Worm (Caenorhabditis elegans) whole organism, L4 larva: ENCODE data around the gene tag-151.

Source experiments
- F26F4.8 ChIP-seq: fragments of 200-800 bp; sonication (Bioruptor generic); conservative IDR thresholded peaks from 2 replicates; pipeline ENCODE4 v1.3.6; 2022; ENCODE audit warnings: missing genetic modification characterization, missing compliant biosample characterization
- F44E2.7 ChIP-seq: fragments of 200-800 bp; sonication (Bioruptor generic); IDR thresholded peaks from 2 replicates; pipeline ENCODE4 v2.1.2; 2022; ENCODE audit warnings: missing genetic modification characterization, missing compliant biosample characterization
- F49E8.2 ChIP-seq: sonication (generic microtip); optimal IDR thresholded peaks from 2 replicates; lab custom pipeline; 2016; ENCODE audit warnings: missing compliant biosample characterization, mild to moderate bottlenecking, missing genetic modification characterization, borderline replicate concordance
- R02D3.7 ChIP-seq: fragments of 150-350 bp; sonication (generic microtip); optimal IDR thresholded peaks from 3 replicates; lab custom pipeline; 2014; ENCODE audit warnings: missing biosample characterization, missing genetic modification characterization
- T20F7.1 ChIP-seq: fragments of 200-800 bp; sonication (Bioruptor generic); optimal IDR thresholded peaks from 2 replicates; lab custom pipeline; 2018; ENCODE audit warnings: mild to moderate bottlenecking, missing genetic modification characterization, missing compliant biosample characterization
- T26A8.4 ChIP-seq: fragments of 200-800 bp; sonication (Bioruptor generic); IDR thresholded peaks from 2 replicates; pipeline ENCODE4 v1.3.6; 2022; ENCODE audit warnings: missing genetic modification characterization, missing compliant biosample characterization
- Y105C5A.15 ChIP-seq: fragments of 200-800 bp; sonication (Bioruptor generic); IDR thresholded peaks from 2 replicates; pipeline ENCODE4 v1.3.6; 2022; ENCODE audit warnings: missing genetic modification characterization, missing compliant biosample characterization
- Y75B8A.6 ChIP-seq: fragments of 200-800 bp; sonication (Bioruptor generic); IDR thresholded peaks from 2 replicates; pipeline ENCODE4 v1.3.6; 2022; ENCODE audit warnings: missing genetic modification reagents, missing genetic modification characterization, missing compliant biosample characterization
- ZK337.2 ChIP-seq: fragments of 200-800 bp; sonication (Bioruptor generic); IDR thresholded peaks from 2 replicates; pipeline ENCODE4 v1.3.6; 2022; ENCODE audit warnings: missing genetic modification reagents, missing genetic modification characterization, missing compliant biosample characterization
- aha-1 ChIP-seq: fragments of 150-350 bp; peaks from one replicate; lab custom pipeline; 2014; ENCODE audit warnings: missing biosample characterization, missing genetic modification characterization
- aly-2 ChIP-seq: sonication (generic microtip); optimal IDR thresholded peaks from 2 replicates; lab custom pipeline; 2018; ENCODE audit warnings: missing biosample characterization, missing genetic modification characterization
- arid-1 ChIP-seq: fragments of 200-800 bp; sonication (Bioruptor generic); conservative IDR thresholded peaks from 2 replicates; pipeline ENCODE4 v1.3.6; 2022; ENCODE audit warnings: missing genetic modification reagents, missing genetic modification characterization, missing compliant biosample characterization
- attf-4 ChIP-seq: sonication (generic microtip); optimal IDR thresholded peaks from 3 replicates; lab custom pipeline; 2017; ENCODE audit warnings: missing biosample characterization, missing genetic modification characterization
- ceh-20 ChIP-seq: fragments of 200-800 bp; sonication (Bioruptor generic); IDR thresholded peaks from 2 replicates; pipeline ENCODE4 v1.3.6; 2022; ENCODE audit warnings: missing genetic modification reagents, missing genetic modification characterization, missing compliant biosample characterization
- ceh-32 ChIP-seq: sonication (generic microtip); optimal IDR thresholded peaks from 2 replicates; lab custom pipeline; 2016; ENCODE audit warnings: mild to moderate bottlenecking, missing genetic modification characterization, missing compliant biosample characterization; ENCODE audit not compliant: poor library complexity
- ceh-62 ChIP-seq: sonication (generic microtip); optimal IDR thresholded peaks from 2 replicates; lab custom pipeline; 2017; ENCODE audit warnings: missing biosample characterization, missing genetic modification characterization
- ceh-82 ChIP-seq: sonication (generic microtip); optimal IDR thresholded peaks from 2 replicates; lab custom pipeline; 2017; ENCODE audit warnings: missing biosample characterization, missing genetic modification characterization
- cey-2 ChIP-seq: sonication (generic microtip); optimal IDR thresholded peaks from 3 replicates; lab custom pipeline; 2017; ENCODE audit warnings: missing genetic modification characterization, mild to moderate bottlenecking, missing compliant biosample characterization, antibody characterized with exemption, borderline replicate concordance; ENCODE audit not compliant: insufficient read depth
- daf-12 ChIP-seq: fragments of 150-350 bp; optimal IDR thresholded peaks from 2 replicates; lab custom pipeline; 2014; ENCODE audit warnings: missing biosample characterization, missing genetic modification reagents, missing genetic modification characterization
- daf-19 ChIP-seq: fragments of 200-800 bp; sonication (Bioruptor generic); conservative IDR thresholded peaks from 2 replicates; pipeline ENCODE4 v1.3.6; 2022; ENCODE audit warnings: missing genetic modification characterization, missing compliant biosample characterization
- daf-8 ChIP-seq: fragments of 200-800 bp; sonication (Bioruptor generic); IDR thresholded peaks from 2 replicates; pipeline ENCODE4 v1.3.6; 2022; ENCODE audit warnings: missing genetic modification characterization, missing compliant biosample characterization
- dmd-9 ChIP-seq: fragments of 200-800 bp; sonication (Bioruptor generic); IDR thresholded peaks from 2 replicates; pipeline ENCODE4 v1.3.6; 2022; ENCODE audit warnings: missing genetic modification reagents, missing genetic modification characterization, missing compliant biosample characterization
- dpl-1 ChIP-seq: fragments of 150-350 bp; optimal IDR thresholded peaks from 2 replicates; lab custom pipeline; 2014; ENCODE audit warnings: missing biosample characterization, missing genetic modification reagents, missing genetic modification characterization
- duxl-1 ChIP-seq: sonication (generic microtip); optimal IDR thresholded peaks from 2 replicates; lab custom pipeline; 2016; ENCODE audit warnings: mild to moderate bottlenecking, missing genetic modification characterization, moderate library complexity, missing compliant biosample characterization; ENCODE audit not compliant: poor library complexity
- dve-1 ChIP-seq: sonication (generic microtip); optimal IDR thresholded peaks from 2 replicates; lab custom pipeline; 2017; ENCODE audit warnings: antibody characterized with exemption, mild to moderate bottlenecking, missing genetic modification characterization, missing compliant biosample characterization; ENCODE audit not compliant: insufficient read depth
- fkh-10 ChIP-seq: fragments of 150-350 bp; optimal IDR thresholded peaks from 2 replicates; lab custom pipeline; 2014; ENCODE audit warnings: missing biosample characterization, missing genetic modification reagents, missing genetic modification characterization
- fos-1 ChIP-seq: fragments of 150-350 bp; optimal IDR thresholded peaks from 2 replicates; lab custom pipeline; 2014; ENCODE audit warnings: missing biosample characterization, missing genetic modification characterization
- hlh-11 ChIP-seq: fragments of 200-800 bp; sonication (Bioruptor generic); optimal IDR thresholded peaks from 2 replicates; lab custom pipeline; 2018; ENCODE audit warnings: mild to moderate bottlenecking, missing genetic modification characterization, missing compliant biosample characterization
- hmg-1.1 ChIP-seq: fragments of 200-800 bp; sonication (Bioruptor generic); IDR thresholded peaks from 2 replicates; pipeline ENCODE4 v1.3.6; 2022; ENCODE audit warnings: missing genetic modification reagents, missing genetic modification characterization, missing compliant biosample characterization
- jun-1 ChIP-seq: fragments of 150-350 bp; optimal IDR thresholded peaks from 2 replicates; lab custom pipeline; 2014; ENCODE audit warnings: missing biosample characterization, missing genetic modification reagents, missing genetic modification characterization
- lin-15B ChIP-seq: fragments of 150-350 bp; sonication (generic microtip); optimal IDR thresholded peaks from 3 replicates; lab custom pipeline; 2014; ENCODE audit warnings: missing biosample characterization, missing genetic modification characterization
- lin-38 ChIP-seq: fragments of 200-800 bp; sonication (Bioruptor generic); IDR thresholded peaks from 2 replicates; pipeline ENCODE4 v1.3.6; 2022; ENCODE audit warnings: missing genetic modification reagents, missing genetic modification characterization, missing compliant biosample characterization
- madf-9 ChIP-seq: fragments of 200-800 bp; sonication (Bioruptor generic); conservative IDR thresholded peaks from 2 replicates; pipeline ENCODE4 v1.3.6; 2022; ENCODE audit warnings: missing genetic modification reagents, missing genetic modification characterization, missing compliant biosample characterization
- mdl-1 ChIP-seq, 2 experiments: fragments of 150-350 bp in 1 of 2; sonication (generic microtip) in 1 of 2; optimal IDR thresholded peaks; 2 replicates each; lab custom pipeline; 2014 to 2017; ENCODE audit warnings: missing biosample characterization in 2 of 2, missing genetic modification characterization in 2 of 2
- mdt-29 ChIP-seq: fragments of 200-800 bp; sonication (Bioruptor generic); IDR thresholded peaks from 2 replicates; pipeline ENCODE4 v1.3.6; 2022; ENCODE audit warnings: missing genetic modification reagents, missing genetic modification characterization, missing compliant biosample characterization
- mep-1 ChIP-seq: fragments of 150-350 bp; sonication (generic microtip); optimal IDR thresholded peaks from 3 replicates; lab custom pipeline; 2014; ENCODE audit warnings: missing biosample characterization, missing genetic modification characterization
- nhr-11 ChIP-seq: fragments of 150-350 bp; optimal IDR thresholded peaks from 2 replicates; lab custom pipeline; 2014; ENCODE audit warnings: missing biosample characterization, missing genetic modification characterization
- nhr-111 ChIP-seq: fragments of 200-800 bp; sonication (Bioruptor generic); optimal IDR thresholded peaks from 2 replicates; lab custom pipeline; 2018; ENCODE audit warnings: mild to moderate bottlenecking, missing genetic modification characterization, missing compliant biosample characterization
- nhr-28 ChIP-seq: fragments of 150-350 bp; optimal IDR thresholded peaks from 2 replicates; lab custom pipeline; 2014; ENCODE audit warnings: missing biosample characterization, missing genetic modification characterization
- nhr-48 ChIP-seq: sonication (generic microtip); optimal IDR thresholded peaks from 2 replicates; lab custom pipeline; 2016; ENCODE audit warnings: mild to moderate bottlenecking, missing genetic modification characterization, missing compliant biosample characterization
- nhr-6 ChIP-seq: fragments of 150-350 bp; optimal IDR thresholded peaks from 2 replicates; lab custom pipeline; 2014; ENCODE audit warnings: missing biosample characterization, missing genetic modification characterization
- nhr-76 ChIP-seq: fragments of 150-350 bp; optimal IDR thresholded peaks from 2 replicates; lab custom pipeline; 2014; ENCODE audit warnings: missing biosample characterization, missing genetic modification characterization
- php-3 ChIP-seq: fragments of 200-800 bp; sonication (Bioruptor generic); IDR thresholded peaks from 2 replicates; pipeline ENCODE4 v1.3.6; 2022; ENCODE audit warnings: missing genetic modification reagents, missing genetic modification characterization, missing compliant biosample characterization
- pqm-1 ChIP-seq: sonication (generic microtip); optimal IDR thresholded peaks from 2 replicates; lab custom pipeline; 2017; ENCODE audit warnings: missing biosample characterization, missing genetic modification characterization
- sdz-12 ChIP-seq: fragments of 200-800 bp; sonication (Bioruptor generic); optimal IDR thresholded peaks from 2 replicates; lab custom pipeline; 2018; ENCODE audit warnings: mild to moderate bottlenecking, missing genetic modification characterization, missing compliant biosample characterization
- snpc-4 ChIP-seq: fragments of 150-350 bp; optimal IDR thresholded peaks from 2 replicates; lab custom pipeline; 2014; ENCODE audit warnings: missing biosample characterization, missing genetic modification characterization
- tag-97 ChIP-seq: fragments of 200-800 bp; sonication (Bioruptor generic); IDR thresholded peaks from 2 replicates; pipeline ENCODE4 v1.3.6; 2022; ENCODE audit warnings: missing genetic modification characterization, missing compliant biosample characterization
- unc-39 ChIP-seq: sonication (generic microtip); optimal IDR thresholded peaks from 2 replicates; lab custom pipeline; 2017; ENCODE audit warnings: missing biosample characterization, missing genetic modification characterization
- vab-7 ChIP-seq: fragments of 200-800 bp; sonication (Bioruptor generic); IDR thresholded peaks from 2 replicates; pipeline ENCODE4 v1.3.6; 2022; ENCODE audit warnings: missing genetic modification reagents, missing genetic modification characterization, missing compliant biosample characterization
- zfp-3 ChIP-seq: fragments of 200-800 bp; sonication (Bioruptor generic); conservative IDR thresholded peaks from 2 replicates; pipeline ENCODE4 v1.3.6; 2022; ENCODE audit warnings: missing genetic modification reagents, missing genetic modification characterization, missing compliant biosample characterization
- zip-11 ChIP-seq: fragments of 200-800 bp; sonication (Bioruptor generic); IDR thresholded peaks from 2 replicates; pipeline ENCODE4 v1.3.6; 2022; ENCODE audit warnings: missing genetic modification characterization, missing compliant biosample characterization
- zip-2 ChIP-seq: fragments of 150-350 bp; optimal IDR thresholded peaks from 2 replicates; lab custom pipeline; 2014; ENCODE audit warnings: missing biosample characterization, missing genetic modification characterization
- ztf-7 ChIP-seq: fragments of 150-350 bp; optimal IDR thresholded peaks from 2 replicates; lab custom pipeline; 2014; ENCODE audit warnings: missing biosample characterization, missing genetic modification characterization

Gene tag-151

DNA sequence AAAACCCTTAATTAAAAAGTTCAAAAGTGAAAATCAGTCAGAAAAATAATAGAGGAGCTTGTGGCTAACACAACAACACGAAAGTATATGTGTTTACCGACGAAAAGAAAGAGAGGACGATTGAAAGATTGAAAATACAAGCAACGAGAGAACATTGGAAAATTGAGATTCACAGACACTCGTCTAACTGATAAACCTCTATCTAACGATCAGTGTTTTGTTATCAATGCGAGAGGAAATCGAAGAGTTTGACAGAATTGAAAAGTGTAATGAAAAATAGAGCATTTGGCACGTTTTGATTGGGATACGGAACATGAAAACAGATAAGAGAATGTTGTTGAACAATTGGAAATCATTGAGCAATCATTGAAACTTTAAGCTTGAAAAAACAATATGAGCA lies 18.6 kb downstream of the tag-151 start (continued):
- TF ChIP-seq fkh-10 (GFP tag; lab: Kevin White, UChicago): no peak
- no peak for TF ChIP-seq fos-1
- TF ChIP-seq nhr-6 (tag; lab: Kevin White, UChicago): peak; percentile 49
- TF ChIP-seq mdt-29 (GFP tag; lab: Robert Waterston, UW): no peak
- peak; percentile 7 for TF ChIP-seq cey-2 (tag; lab: Kevin White, UChicago)
- no peak for TF ChIP-seq unc-39
- no peak for TF ChIP-seq attf-4 (tag; lab: Kevin White, UChicago)
- no peak for TF ChIP-seq ztf-7 (tag; lab: Kevin White, UChicago)
- no peak for TF ChIP-seq arid-1
- no peak for TF ChIP-seq R02D3.7 (tag; lab: Kevin White, UChicago)
- no peak for TF ChIP-seq Y75B8A.6 (GFP tag; lab: Robert Waterston, UW)
- TF ChIP-seq F26F4.8 (GFP tag; lab: Robert Waterston, UW): no peak
- peak; percentile 92 for TF ChIP-seq dve-1 (tag; lab: Kevin White, UChicago)
- TF ChIP-seq T20F7.1 (GFP tag; lab: Kevin White, UChicago): peak; percentile 33
- TF ChIP-seq ceh-62: no peak
- TF ChIP-seq mep-1 (tag; lab: Kevin White, UChicago): peak; percentile 18
- TF ChIP-seq nhr-11 (tag; lab: Kevin White, UChicago): peak; percentile 62
- no peak for TF ChIP-seq dmd-9 (GFP tag; lab: Robert Waterston, UW)
- TF ChIP-seq Y105C5A.15 (GFP tag; lab: Robert Waterston, UW): no peak
- TF ChIP-seq ZK337.2 (GFP tag; lab: Robert Waterston, UW): no peak
- TF ChIP-seq dpl-1: peak; percentile 0
- no peak for TF ChIP-seq daf-19 (GFP tag; lab: Robert Waterston, UW)
- TF ChIP-seq nhr-28: peak; percentile 95
- TF ChIP-seq ceh-32: no peak
- TF ChIP-seq sdz-12 (GFP tag; lab: Kevin White, UChicago): no peak
- no peak for TF ChIP-seq vab-7 (GFP tag; lab: Robert Waterston, UW)
- no peak for TF ChIP-seq F44E2.7 (GFP tag; lab: Robert Waterston, UW)
- peak; percentile 99 for TF ChIP-seq pqm-1 (tag; lab: Kevin White, UChicago)
- TF ChIP-seq lin-38: no peak
- TF ChIP-seq ceh-82 (tag; lab: Kevin White, UChicago): no peak
- no peak for TF ChIP-seq ceh-20 (GFP tag; lab: Robert Waterston, UW)
- no peak for TF ChIP-seq T26A8.4 (GFP tag; lab: Robert Waterston, UW)
- no peak for TF ChIP-seq nhr-76 (tag; lab: Kevin White, UChicago)
- no peak for TF ChIP-seq F49E8.2 (tag; lab: Kevin White, UChicago)
- TF ChIP-seq zip-2 (tag; lab: Kevin White, UChicago): no peak
- TF ChIP-seq aha-1 (tag; lab: Kevin White, UChicago): no peak
- TF ChIP-seq lin-15B (tag; lab: Kevin White, UChicago): no peak
- no peak for TF ChIP-seq nhr-111 (GFP tag; lab: Kevin White, UChicago)
- TF ChIP-seq php-3 (GFP tag; lab: Robert Waterston, UW): peak; percentile 50; the same call in 1 of the 2 replicates
- TF ChIP-seq hmg-1.1 (GFP tag; lab: Robert Waterston, UW): no peak
- no peak for TF ChIP-seq jun-1 (tag; lab: Kevin White, UChicago)
- no peak for TF ChIP-seq daf-8 (GFP tag; lab: Robert Waterston, UW)
- no peak for TF ChIP-seq zfp-3
- no peak for TF ChIP-seq snpc-4
- no peak for TF ChIP-seq duxl-1
- TF ChIP-seq tag-97: no peak
- TF ChIP-seq nhr-48 (tag; lab: Kevin White, UChicago): no peak
- TF ChIP-seq mdl-1 (tag; optimal IDR thresholded peaks at IDR 0.05; lab: Kevin White, UChicago): peak in 1 of 2 experiments; percentile 47
- TF ChIP-seq aly-2: no peak
- peak; percentile 91 for TF ChIP-seq hlh-11 (tag; lab: Kevin White, UChicago)
- TF ChIP-seq zip-11 (GFP tag; lab: Robert Waterston, UW): no peak
- no peak for TF ChIP-seq madf-9 (GFP tag; lab: Robert Waterston, UW)
- TF ChIP-seq daf-12 (tag; lab: Kevin White, UChicago): no peak
